Fruit fly (Drosophila melanogaster): Measurements from ENCODE around the gene pkm.

Gene pkm

dm6 chrX:11550078-11550477 lies 33.9 kb downstream of the pkm start (continued):
- TF ChIP-seq CG11504 (tag; optimal IDR thresholded peaks at IDR 0.05) = peak; percentile 29
- TF ChIP-seq NK7.1 (GFP tag; optimal IDR thresholded peaks at IDR 0.05) = no peak
- TF ChIP-seq HmgZ (tag; optimal IDR thresholded peaks at IDR 0.05) = no peak
- no peak for TF ChIP-seq CG7987 (GFP tag; optimal IDR thresholded peaks at IDR 0.05)
- TF ChIP-seq CG15601 (tag; optimal IDR thresholded peaks at IDR 0.05) = no peak
- TF ChIP-seq ssp (GFP tag; IDR thresholded peaks at IDR 0.05) = no peak
- TF ChIP-seq Hr39 (optimal IDR thresholded peaks at IDR 0.05) = no peak
- TF ChIP-seq CG2875 (GFP tag; optimal IDR thresholded peaks at IDR 0.05) = no peak
- no peak for TF ChIP-seq D (optimal IDR thresholded peaks at IDR 0.05)
- no peak for TF ChIP-seq D (GFP tag; optimal IDR thresholded peaks at IDR 0.05)
- no peak for TF ChIP-seq trh (GFP tag; optimal IDR thresholded peaks at IDR 0.05)
- no peak for TF ChIP-seq CG6813 (GFP tag; optimal IDR thresholded peaks at IDR 0.05)
- no peak for TF ChIP-seq CG34376 (GFP tag; optimal IDR thresholded peaks at IDR 0.05)
- no peak for TF ChIP-seq Optix (GFP tag; IDR thresholded peaks at IDR 0.05)
- TF ChIP-seq CG31365 (tag; optimal IDR thresholded peaks at IDR 0.05) = no peak
- TF ChIP-seq CG17568 (GFP tag; optimal IDR thresholded peaks at IDR 0.05) = no peak
- no peak for TF ChIP-seq jing (GFP tag; optimal IDR thresholded peaks at IDR 0.05)
- TF ChIP-seq CG4820 (GFP tag; optimal IDR thresholded peaks at IDR 0.05) = no peak
- TF ChIP-seq Oaz (GFP tag; IDR thresholded peaks at IDR 0.05) = no peak
- peak; percentile 36; the same call in 1 of the 2 replicates for TF ChIP-seq Ada2b (GFP tag; IDR thresholded peaks at IDR 0.05)
- no peak for TF ChIP-seq ash1 (GFP tag; optimal IDR thresholded peaks at IDR 0.05)
- TF ChIP-seq HLH4C (GFP tag; IDR thresholded peaks at IDR 0.05; ENCODE audit: partially characterized antibody) = no peak
- peak; percentile 31; the same call in 1 of the 2 replicates for TF ChIP-seq CG9932 (GFP tag; IDR thresholded peaks at IDR 0.05)
- peak in 1 of 2 experiments; percentile 24 for TF ChIP-seq dpn (GFP tag; optimal IDR thresholded peaks at IDR 0.05)
- no peak for TF ChIP-seq CG16863 (GFP tag; optimal IDR thresholded peaks at IDR 0.05)
- TF ChIP-seq insv (GFP tag; optimal IDR thresholded peaks at IDR 0.05) = no peak
- no peak for TF ChIP-seq CG8089 (GFP tag; optimal IDR thresholded peaks at IDR 0.05)
- TF ChIP-seq Mrtf (GFP tag; IDR thresholded peaks at IDR 0.05) = no peak
- TF ChIP-seq CG17612 (GFP tag; IDR thresholded peaks at IDR 0.05) = no peak
- TF ChIP-seq shn (GFP tag; optimal IDR thresholded peaks at IDR 0.05) = no peak
- no peak for TF ChIP-seq Jarid2 (GFP tag; optimal IDR thresholded peaks at IDR 0.05)
- TF ChIP-seq HHEX (GFP tag; optimal IDR thresholded peaks at IDR 0.05) = no peak
- no peak for TF ChIP-seq Mad (GFP tag; optimal IDR thresholded peaks at IDR 0.05)
- TF ChIP-seq da (GFP tag; optimal IDR thresholded peaks at IDR 0.05) = no peak
- no peak for TF ChIP-seq CG14667 (GFP tag; IDR thresholded peaks at IDR 0.05)
- no peak for TF ChIP-seq CG13894 (tag; optimal IDR thresholded peaks at IDR 0.05)
- no peak for TF ChIP-seq Dref (GFP tag; IDR thresholded peaks at IDR 0.05)
- TF ChIP-seq CG6791 (GFP tag; IDR thresholded peaks at IDR 0.05; ENCODE audit: partially characterized antibody) = no peak
- TF ChIP-seq CG12391 (tag; optimal IDR thresholded peaks at IDR 0.05) = peak; percentile 16
- no peak for TF ChIP-seq CG13296 (GFP tag; optimal IDR thresholded peaks at IDR 0.05)
- TF ChIP-seq bsh (GFP tag; optimal IDR thresholded peaks at IDR 0.05) = peak in 1 of 2 experiments; percentile 6
- TF ChIP-seq onecut (GFP tag; IDR thresholded peaks at IDR 0.05) = no peak
- TF ChIP-seq kah (GFP tag; optimal IDR thresholded peaks at IDR 0.05) = no peak
- TF ChIP-seq Atf6 (GFP tag; IDR thresholded peaks at IDR 0.05) = peak; percentile 49; the same call in 1 of the 2 replicates
- no peak for TF ChIP-seq CG12299 (tag; optimal IDR thresholded peaks at IDR 0.05)
- no peak for TF ChIP-seq tap (tag; optimal IDR thresholded peaks at IDR 0.05)
- no peak for TF ChIP-seq vnd (GFP tag; IDR thresholded peaks at IDR 0.05; ENCODE audit: partially characterized antibody)
- TF ChIP-seq Six4 (GFP tag; optimal IDR thresholded peaks at IDR 0.05) = no peak
- TF ChIP-seq CG13775 (GFP tag; optimal IDR thresholded peaks at IDR 0.05) = no peak
- no peak for TF ChIP-seq ham (GFP tag; IDR thresholded peaks at IDR 0.05)
- no peak for TF ChIP-seq Nf-YA (GFP tag; IDR thresholded peaks at IDR 0.05)
- no peak for TF ChIP-seq CG6683 (GFP tag; optimal IDR thresholded peaks at IDR 0.05)
